Fruit fly (Drosophila melanogaster): ENCODE measurements around the gene CG5157.

The CG5157 gene

dm6 chr3L:16128973-16129745 is 8.5 kb downstream of the CG5157 start, which contains the start of gene SsRbeta:
SsRbeta (plus strand) TSS chr3L:16129617.
- no peak for TF ChIP-seq Rel (GFP tag; optimal IDR thresholded peaks at IDR 0.05)
- peak; percentile 39 for TF ChIP-seq Rel (tag; optimal IDR thresholded peaks at IDR 0.05)
- peak; percentile 20 for TF ChIP-seq Jra (GFP tag; optimal IDR thresholded peaks at IDR 0.05)
- TF ChIP-seq brk (GFP tag; optimal IDR thresholded peaks at IDR 0.05), result peak; percentile 41
- no peak for TF ChIP-seq usp (GFP tag; optimal IDR thresholded peaks at IDR 0.05)
- TF ChIP-seq Hr83 (GFP tag; optimal IDR thresholded peaks at IDR 0.05; ENCODE audit: poor library complexity, severe bottlenecking), result peak; percentile 53
- TF ChIP-seq sv (GFP tag; optimal IDR thresholded peaks at IDR 0.05), result peak; percentile 60

dm6 chr3L:16128481-16128972 is 9.2 kb downstream of the CG5157 start, which contains the start of gene Pgm1:
Pgm1 (minus strand) TSS chr3L:16128531.
- TF ChIP-seq OdsH (GFP tag; optimal IDR thresholded peaks at IDR 0.05), result peak; percentile 93
- no peak for TF ChIP-seq Hr78 (GFP tag; optimal IDR thresholded peaks at IDR 0.05)
- TF ChIP-seq sage (GFP tag; optimal IDR thresholded peaks at IDR 0.05), result no peak
- TF ChIP-seq jim (GFP tag; optimal IDR thresholded peaks at IDR 0.05), result no peak
- TF ChIP-seq ey (GFP tag; optimal IDR thresholded peaks at IDR 0.05), result peak; percentile 93
- peak; percentile 84 for TF ChIP-seq CG32264 (GFP tag; optimal IDR thresholded peaks at IDR 0.05)
- TF ChIP-seq Hr83 (GFP tag; optimal IDR thresholded peaks at IDR 0.05; ENCODE audit: poor library complexity, severe bottlenecking), result peak; percentile 38
- TF ChIP-seq sv (GFP tag; optimal IDR thresholded peaks at IDR 0.05), result peak; percentile 79
- peak; percentile 88 for TF ChIP-seq HLH106 (tag; optimal IDR thresholded peaks at IDR 0.05)
- TF ChIP-seq CG9705 (GFP tag; optimal IDR thresholded peaks at IDR 0.05), result peak; percentile 76
- TF ChIP-seq psq (GFP tag; optimal IDR thresholded peaks at IDR 0.05), result peak; percentile 79
- peak; percentile 85 for TF ChIP-seq Myc (optimal IDR thresholded peaks at IDR 0.05)
- TF ChIP-seq h (GFP tag; optimal IDR thresholded peaks at IDR 0.05), result peak; percentile 94
- no peak for TF ChIP-seq Abd-B (GFP tag; optimal IDR thresholded peaks at IDR 0.05)
- TF ChIP-seq Mio (GFP tag; optimal IDR thresholded peaks at IDR 0.05), result peak; percentile 43
- peak; percentile 82 for TF ChIP-seq Jra (GFP tag; optimal IDR thresholded peaks at IDR 0.05)
- peak; percentile 55 to 94 for TF ChIP-seq foxo (GFP tag; optimal IDR thresholded peaks at IDR 0.05)
- TF ChIP-seq N (GFP tag; optimal IDR thresholded peaks at IDR 0.05), result no peak
- peak; percentile 92 for TF ChIP-seq fru (GFP tag; optimal IDR thresholded peaks at IDR 0.05)
- peak; percentile 96 for TF ChIP-seq woc (GFP tag; optimal IDR thresholded peaks at IDR 0.05)
- no peak for TF ChIP-seq brk (GFP tag; optimal IDR thresholded peaks at IDR 0.05)
- peak; percentile 94 for TF ChIP-seq br (GFP tag; optimal IDR thresholded peaks at IDR 0.05)
- peak; percentile 50 for TF ChIP-seq Rel (GFP tag; optimal IDR thresholded peaks at IDR 0.05)
- peak; percentile 77 for TF ChIP-seq Rel (tag; optimal IDR thresholded peaks at IDR 0.05)
- TF ChIP-seq Dfd (GFP tag; optimal IDR thresholded peaks at IDR 0.05), result no peak
- peak; percentile 90 for TF ChIP-seq Sp1 (GFP tag; optimal IDR thresholded peaks at IDR 0.05)
- no peak for TF ChIP-seq dl (GFP tag; optimal IDR thresholded peaks at IDR 0.05; ENCODE audit: insufficient read depth in 1 of 2, partially characterized antibody in 2 of 2)
- TF ChIP-seq Hnf4 (GFP tag; optimal IDR thresholded peaks at IDR 0.05), result peak; percentile 84
- TF ChIP-seq rgr (GFP tag; optimal IDR thresholded peaks at IDR 0.05), result peak; percentile 94

dm6 chr3L:16121791-16122190 is 15.9 kb downstream of the CG5157 start, which contains the start of gene Strump:
Strump (plus strand) TSS chr3L:16122002.
- TF ChIP-seq Dfd (GFP tag; optimal IDR thresholded peaks at IDR 0.05) (no peak), h (GFP tag; optimal IDR thresholded peaks at IDR 0.05) (no peak), dsf (GFP tag; optimal IDR thresholded peaks at IDR 0.05; ENCODE audit: borderline replicate concordance) (no peak), br (GFP tag; optimal IDR thresholded peaks at IDR 0.05) (no peak), Myc (optimal IDR thresholded peaks at IDR 0.05) (no peak), Dif (GFP tag; optimal IDR thresholded peaks at IDR 0.05; ENCODE audit: partially characterized antibody) (no peak), OdsH (GFP tag; optimal IDR thresholded peaks at IDR 0.05) (no peak), ey (GFP tag; optimal IDR thresholded peaks at IDR 0.05) (no peak), Hr78 (GFP tag; optimal IDR thresholded peaks at IDR 0.05) (no peak), lola (GFP tag; optimal IDR thresholded peaks at IDR 0.05) (no peak), pan (optimal IDR thresholded peaks at IDR 0.05) (no peak), dl (GFP tag; optimal IDR thresholded peaks at IDR 0.05; ENCODE audit: insufficient read depth in 1 of 2, partially characterized antibody in 2 of 2) (no peak), jim (GFP tag; optimal IDR thresholded peaks at IDR 0.05) (no peak), usp (GFP tag; optimal IDR thresholded peaks at IDR 0.05) (no peak), GATAd (GFP tag; optimal IDR thresholded peaks at IDR 0.05) (no peak), N (GFP tag; optimal IDR thresholded peaks at IDR 0.05) (no peak), Abd-B (GFP tag; optimal IDR thresholded peaks at IDR 0.05) (no peak), fru (GFP tag; optimal IDR thresholded peaks at IDR 0.05) (no peak)
